Worm (Caenorhabditis elegans) whole organism, mixed stage, embryonic: ENCODE measurements around the gene C16E9.2.

Experiments used
- bed-3 ChIP-seq: fragments of 200-800 bp; sonication (Bioruptor generic); optimal IDR thresholded peaks from 3 replicates; lab custom pipeline; 2018; ENCODE audit warnings: mild to moderate bottlenecking, missing genetic modification characterization, moderate library complexity, missing compliant biosample characterization
- ceh-43 ChIP-seq: fragments of 200-800 bp; sonication (Bioruptor generic); optimal IDR thresholded peaks from 2 replicates; lab custom pipeline; 2018; ENCODE audit warnings: mild to moderate bottlenecking, missing genetic modification characterization, moderate library complexity, missing compliant biosample characterization
- ces-1 ChIP-seq: fragments of 150-350 bp; optimal IDR thresholded peaks from 2 replicates; lab custom pipeline; 2014; ENCODE audit warnings: missing biosample characterization, missing genetic modification reagents, missing genetic modification characterization
- drap-1 ChIP-seq: fragments of 200-800 bp; sonication (Bioruptor generic); optimal IDR thresholded peaks from 3 replicates; lab custom pipeline; 2018; ENCODE audit warnings: mild to moderate bottlenecking, missing genetic modification characterization, missing compliant biosample characterization
- elt-3 ChIP-seq: fragments of 150-350 bp; optimal IDR thresholded peaks from 2 replicates; lab custom pipeline; 2014; ENCODE audit warnings: missing biosample characterization, missing genetic modification characterization
- lin-32 ChIP-seq: fragments of 200-800 bp; sonication (Bioruptor generic); optimal IDR thresholded peaks from 2 replicates; lab custom pipeline; 2018; ENCODE audit warnings: mild to moderate bottlenecking, missing genetic modification characterization, missing compliant biosample characterization
- lsy-2 ChIP-seq: fragments of 150-350 bp; optimal IDR thresholded peaks from 2 replicates; lab custom pipeline; 2014; ENCODE audit warnings: missing biosample characterization, missing genetic modification characterization
- nhr-76 ChIP-seq: sonication (generic microtip); optimal IDR thresholded peaks from 2 replicates; lab custom pipeline; 2017; ENCODE audit warnings: missing biosample characterization, missing genetic modification characterization
- pha-4 ChIP-seq: fragments of 150-350 bp; optimal IDR thresholded peaks from 2 replicates; lab custom pipeline; 2018; ENCODE audit warnings: missing biosample characterization, missing genetic modification reagents, missing genetic modification characterization
- tbx-8 ChIP-seq: fragments of 200-800 bp; sonication (Bioruptor generic); optimal IDR thresholded peaks from 2 replicates; lab custom pipeline; 2018; ENCODE audit warnings: mild to moderate bottlenecking, missing genetic modification characterization, moderate library complexity, missing compliant biosample characterization
- unc-62 ChIP-seq: fragments of 150-350 bp; optimal IDR thresholded peaks from 2 replicates; lab custom pipeline; 2014; ENCODE audit warnings: missing biosample characterization, missing genetic modification reagents, missing genetic modification characterization
- ztf-11 ChIP-seq: fragments of 150-350 bp; optimal IDR thresholded peaks from 2 replicates; lab custom pipeline; 2014; ENCODE audit warnings: missing biosample characterization, missing genetic modification characterization

- TF ChIP-seq nhr-76 (no peak), ceh-43 (no peak), drap-1 (no peak), lin-32 (no peak), unc-62 (GFP tag; lab: Kevin White, UChicago) (no peak), elt-3 (tag; lab: Kevin White, UChicago) (no peak), ztf-11 (no peak), lsy-2 (no peak), ces-1 (no peak), pha-4 (tag; lab: Kevin White, UChicago) (peak; percentile 69), tbx-8 (no peak), bed-3 (no peak)
Measured at ce11 chrX:6932134-6932533, 3.4 kb upstream of the C16E9.2 start, which contains the start of gene F14B8.6.
